Fruit fly (Drosophila melanogaster) whole organism, embryonic: ENCODE measurements around the gene dome.

ENCODE experiments used
- Atf6 ChIP-seq: fragments of 200-800 bp; sonication (Bioruptor generic); IDR thresholded peaks from 2 replicates; pipeline ENCODE4 v1.3.6; 2022; ENCODE audit warnings: missing biosample characterization, missing genetic modification characterization
- BEAF-32 ChIP-seq: fragments of 200-800 bp; sonication (Bioruptor generic); optimal IDR thresholded peaks from 3 replicates; lab custom pipeline; 2017; ENCODE audit warnings: missing biosample characterization, missing genetic modification characterization, mild to moderate bottlenecking, moderate library complexity, missing genetic modification reagents
- CG12071 ChIP-seq: fragments of 200-800 bp; sonication (Bioruptor generic); optimal IDR thresholded peaks from 3 replicates; lab custom pipeline; 2018; ENCODE audit warnings: missing biosample characterization, mild to moderate bottlenecking, missing genetic modification characterization
- CG15514 ChIP-seq: fragments of 200-800 bp; sonication (Bioruptor generic); optimal IDR thresholded peaks from 3 replicates; lab custom pipeline; 2017; ENCODE audit warnings: missing biosample characterization, missing genetic modification characterization, mild to moderate bottlenecking, moderate library complexity, missing genetic modification reagents
- CG16813 ChIP-seq: fragments of 200-800 bp; sonication (Bioruptor generic); IDR thresholded peaks from 3 replicates; pipeline ENCODE4 v1.3.6; 2022; ENCODE audit warnings: missing biosample characterization, missing genetic modification characterization; ENCODE audit not compliant: partially characterized antibody
- CG17802 ChIP-seq: fragments of 200-800 bp; sonication (Bioruptor generic); optimal IDR thresholded peaks from 2 replicates; lab custom pipeline; 2018; ENCODE audit warnings: missing biosample characterization, mild to moderate bottlenecking, missing genetic modification characterization, moderate library complexity
- CG17829 ChIP-seq: fragments of 200-800 bp; optimal IDR thresholded peaks from 2 replicates; lab custom pipeline; 2019; ENCODE audit warnings: missing biosample characterization, mild to moderate bottlenecking, missing genetic modification characterization, moderate library complexity
- CG18011 ChIP-seq: fragments of 200-800 bp; sonication (Bioruptor generic); optimal IDR thresholded peaks from 2 replicates; lab custom pipeline; 2017; ENCODE audit warnings: missing biosample characterization, missing genetic modification characterization, mild to moderate bottlenecking, moderate library complexity, missing genotype
- CG18262 ChIP-seq: fragments of 200-800 bp; optimal IDR thresholded peaks from 3 replicates; lab custom pipeline; 2019; ENCODE audit warnings: missing biosample characterization, mild to moderate bottlenecking, missing genetic modification characterization, moderate library complexity
- CG2116 ChIP-seq: fragments of 200-800 bp; sonication (Bioruptor generic); optimal IDR thresholded peaks from 3 replicates; lab custom pipeline; 2018; ENCODE audit warnings: missing biosample characterization, mild to moderate bottlenecking, missing genetic modification characterization
- CG30020 ChIP-seq: fragments of 200-800 bp; optimal IDR thresholded peaks from 2 replicates; lab custom pipeline; 2019; ENCODE audit warnings: missing biosample characterization, mild to moderate bottlenecking, missing genetic modification characterization, moderate library complexity
- CG30431 ChIP-seq: fragments of 200-800 bp; sonication (Bioruptor generic); optimal IDR thresholded peaks from 2 replicates; lab custom pipeline; 2017; ENCODE audit warnings: missing biosample characterization, missing genetic modification characterization
- CG32767 ChIP-seq: fragments of 200-800 bp; sonication (Bioruptor generic); IDR thresholded peaks from 2 replicates; pipeline ENCODE4 v1.3.6; 2022; ENCODE audit warnings: missing biosample characterization, missing genetic modification characterization
- CG34224 ChIP-seq: fragments of 200-800 bp; sonication (Bioruptor generic); IDR thresholded peaks from 3 replicates; pipeline ENCODE4 v1.3.6; 2022; ENCODE audit warnings: missing biosample characterization, missing genetic modification characterization; ENCODE audit not compliant: partially characterized antibody
- CG4424 ChIP-seq: fragments of 200-800 bp; sonication (Bioruptor generic); optimal IDR thresholded peaks from 3 replicates; lab custom pipeline; 2016; ENCODE audit warnings: missing biosample characterization, missing genetic modification characterization
- CG4617 ChIP-seq: fragments of 200-800 bp; sonication (Bioruptor generic); optimal IDR thresholded peaks from 3 replicates; lab custom pipeline; 2016; ENCODE audit warnings: missing biosample characterization, missing genetic modification characterization, borderline replicate concordance
- CG5245 ChIP-seq: fragments of 200-800 bp; sonication (Bioruptor generic); optimal IDR thresholded peaks from 3 replicates; lab custom pipeline; 2016; ENCODE audit warnings: missing biosample characterization, missing genetic modification characterization
- CG8290 ChIP-seq, 3 experiments: fragments of 200-800 bp; sonication (Bioruptor generic); optimal IDR thresholded peaks; 2 replicates each; lab custom pipeline; 2016 to 2019; ENCODE audit warnings: missing biosample characterization in 3 of 3, missing genetic modification characterization in 3 of 3, mild to moderate bottlenecking in 2 of 3, moderate library complexity in 1 of 3
- CG9797 ChIP-seq: fragments of 200-800 bp; sonication (Bioruptor generic); optimal IDR thresholded peaks from 3 replicates; lab custom pipeline; 2018; ENCODE audit warnings: missing biosample characterization, mild to moderate bottlenecking, missing genetic modification characterization
- Camta ChIP-seq: fragments of 200-800 bp; sonication (Bioruptor generic); optimal IDR thresholded peaks from 2 replicates; lab custom pipeline; 2016; ENCODE audit warnings: missing biosample characterization, missing genetic modification characterization
- D19B ChIP-seq: fragments of 200-800 bp; sonication (Bioruptor generic); optimal IDR thresholded peaks from 2 replicates; lab custom pipeline; 2017; ENCODE audit warnings: missing biosample characterization, mild to moderate bottlenecking, missing genetic modification characterization
- Dfd ChIP-seq, 2 experiments: fragments of >200 bp; optimal IDR thresholded peaks; 2 replicates each; lab custom pipeline; 2017; ENCODE audit warnings: missing biosample characterization in 2 of 2, missing genetic modification characterization in 2 of 2
- Dp ChIP-seq: fragments of 200-800 bp; sonication (Bioruptor generic); optimal IDR thresholded peaks from 2 replicates; lab custom pipeline; 2018; ENCODE audit warnings: missing biosample characterization, mild to moderate bottlenecking, missing genetic modification characterization, moderate library complexity
- Ets97D ChIP-seq: fragments of 200-800 bp; sonication (Bioruptor generic); optimal IDR thresholded peaks from 3 replicates; lab custom pipeline; 2016; ENCODE audit warnings: missing biosample characterization, missing genetic modification characterization
- Gug ChIP-seq: fragments of 200-800 bp; sonication (Bioruptor generic); IDR thresholded peaks from 4 replicates; pipeline ENCODE4 v1.3.6; 2022; ENCODE audit warnings: missing biosample characterization, missing genetic modification characterization
- HLH4C ChIP-seq: fragments of 200-800 bp; sonication (Bioruptor generic); IDR thresholded peaks from 3 replicates; pipeline ENCODE4 v1.3.6; 2022; ENCODE audit warnings: missing biosample characterization, missing genetic modification characterization; ENCODE audit not compliant: partially characterized antibody
- Lhr ChIP-seq: fragments of 200-800 bp; sonication (Bioruptor generic); optimal IDR thresholded peaks from 3 replicates; lab custom pipeline; 2017; ENCODE audit warnings: mild to moderate bottlenecking, missing biosample characterization, missing genetic modification reagents, missing genetic modification characterization
- Mes4 ChIP-seq: fragments of 200-800 bp; sonication (Bioruptor generic); optimal IDR thresholded peaks from 2 replicates; lab custom pipeline; 2016; ENCODE audit warnings: missing biosample characterization, missing genetic modification characterization
- Myb ChIP-seq: fragments of 200-800 bp; sonication (Bioruptor generic); optimal IDR thresholded peaks from 2 replicates; lab custom pipeline; 2016; ENCODE audit warnings: missing biosample characterization, missing genetic modification characterization
- Scr ChIP-seq: fragments of 200-800 bp; sonication (Bioruptor generic); IDR thresholded peaks from 2 replicates; pipeline ENCODE4 v1.3.6; 2022; ENCODE audit warnings: missing biosample characterization, missing genetic modification characterization; ENCODE audit not compliant: partially characterized antibody
- YL-1 ChIP-seq: fragments of 200-800 bp; sonication (Bioruptor generic); optimal IDR thresholded peaks from 3 replicates; lab custom pipeline; 2017; ENCODE audit warnings: missing biosample characterization, mild to moderate bottlenecking, missing genetic modification characterization
- amos ChIP-seq: fragments of 200-800 bp; sonication (Bioruptor generic); IDR thresholded peaks from 2 replicates; pipeline ENCODE4 v1.3.6; 2022; ENCODE audit warnings: missing biosample characterization, missing genetic modification characterization; ENCODE audit not compliant: partially characterized antibody
- ato ChIP-seq: fragments of 200-800 bp; sonication (Bioruptor generic); IDR thresholded peaks from 2 replicates; pipeline ENCODE4 v1.3.6; 2022; ENCODE audit warnings: missing biosample characterization, missing genetic modification characterization; ENCODE audit not compliant: partially characterized antibody
- bcd ChIP-seq: fragments of 200-800 bp; sonication (Bioruptor generic); optimal IDR thresholded peaks from 2 replicates; lab custom pipeline; 2017; ENCODE audit warnings: missing biosample characterization, mild to moderate bottlenecking, missing genetic modification characterization
- exex ChIP-seq: fragments of 200-800 bp; sonication (Bioruptor generic); optimal IDR thresholded peaks from 4 replicates; lab custom pipeline; 2018; ENCODE audit warnings: missing biosample characterization, mild to moderate bottlenecking, missing genetic modification characterization, moderate library complexity
- kay ChIP-seq: fragments of 200-800 bp; sonication (Bioruptor generic); optimal IDR thresholded peaks from 2 replicates; lab custom pipeline; 2016; ENCODE audit warnings: missing biosample characterization, missing genetic modification characterization
- lbe ChIP-seq: fragments of 200-800 bp; sonication (Bioruptor generic); optimal IDR thresholded peaks from 2 replicates; lab custom pipeline; 2016; ENCODE audit warnings: missing biosample characterization, mild to moderate bottlenecking, missing genetic modification characterization
- nau ChIP-seq: fragments of 200-800 bp; sonication (Bioruptor generic); optimal IDR thresholded peaks from 3 replicates; lab custom pipeline; 2017; ENCODE audit warnings: missing biosample characterization, mild to moderate bottlenecking, missing genetic modification characterization, missing genetic modification reagents
- nerfin-2 ChIP-seq: fragments of 200-800 bp; sonication (Bioruptor generic); IDR thresholded peaks from 2 replicates; pipeline ENCODE4 v1.3.6; 2022; ENCODE audit warnings: missing biosample characterization, missing genetic modification characterization; ENCODE audit not compliant: partially characterized antibody
- nmo ChIP-seq: fragments of 200-800 bp; sonication (Bioruptor generic); optimal IDR thresholded peaks from 2 replicates; lab custom pipeline; 2018; ENCODE audit warnings: missing biosample characterization, mild to moderate bottlenecking, missing genetic modification characterization, moderate library complexity
- scrt ChIP-seq: fragments of 200-800 bp; sonication (Bioruptor generic); optimal IDR thresholded peaks from 2 replicates; lab custom pipeline; 2018; ENCODE audit warnings: missing biosample characterization, mild to moderate bottlenecking, missing genetic modification characterization, moderate library complexity
- slbo ChIP-seq: fragments of 200-800 bp; sonication (Bioruptor generic); IDR thresholded peaks from 2 replicates; pipeline ENCODE4 v1.3.6; 2022; ENCODE audit warnings: missing biosample characterization, missing genetic modification characterization
- trem ChIP-seq: fragments of 200-800 bp; optimal IDR thresholded peaks from 3 replicates; lab custom pipeline; 2019; ENCODE audit warnings: missing biosample characterization, mild to moderate bottlenecking, missing genetic modification characterization, moderate library complexity
- unc-4 ChIP-seq: fragments of 200-800 bp; sonication (Bioruptor generic); IDR thresholded peaks from 2 replicates; pipeline ENCODE4 v1.3.6; 2022; ENCODE audit warnings: missing biosample characterization, missing genetic modification characterization; ENCODE audit not compliant: partially characterized antibody
- unpg ChIP-seq: fragments of 200-800 bp; sonication (Bioruptor generic); optimal IDR thresholded peaks from 3 replicates; lab custom pipeline; 2018; ENCODE audit warnings: missing biosample characterization, mild to moderate bottlenecking, missing genetic modification characterization, moderate library complexity
- wor ChIP-seq: fragments of 200-800 bp; sonication (Bioruptor generic); IDR thresholded peaks from 2 replicates; pipeline ENCODE4 v1.3.6; 2022; ENCODE audit warnings: missing biosample characterization, missing genetic modification characterization

Gene dome

dm6 chrX:19683040-19683875 lies at the start of gene dome, which contains the start of gene Ubqn (continued):
- TF ChIP-seq D19B (GFP tag; lab: Kevin White, UChicago) (no peak), Atf6 (GFP tag; lab: Robert Waterston, UW) (no peak), CG15514 (GFP tag; lab: Kevin White, UChicago) (peak; percentile 60), nerfin-2 (GFP tag; lab: Robert Waterston, UW) (peak; percentile 93), Dfd (GFP tag; optimal IDR thresholded peaks at IDR 0.05; lab: Kevin White, UChicago) (no peak), Gug (GFP tag; lab: Robert Waterston, UW) (no peak), Ets97D (GFP tag; lab: Kevin White, UChicago) (peak; percentile 68), Mes4 (GFP tag; lab: Kevin White, UChicago) (no peak), CG30020 (peak; percentile 63), exex (tag; lab: Kevin White, UChicago) (no peak), CG5245 (GFP tag; lab: Kevin White, UChicago) (no peak), CG12071 (peak; percentile 49), kay (peak; percentile 71), CG17802 (tag; lab: Kevin White, UChicago) (no peak), CG32767 (no peak), wor (GFP tag; lab: Robert Waterston, UW) (no peak), unpg (GFP tag; lab: Kevin White, UChicago) (peak; percentile 7), CG18262 (tag; lab: Kevin White, UChicago) (peak; percentile 14), CG4424 (peak; percentile 24), scrt (GFP tag; lab: Kevin White, UChicago) (peak; percentile 18), Scr (peak; percentile 95), slbo (GFP tag; lab: Robert Waterston, UW) (no peak), lbe (GFP tag; lab: Kevin White, UChicago) (peak; percentile 20)
- TF ChIP-seq, all 482 proteins: peak for 158

dm6 chrX:19730844-19731243 lies 47.5 kb upstream of the dome start, which contains the start of gene AP-1-2beta:
AP-1-2beta (plus strand) TSS chrX:19731004.
- TF ChIP-seq CG8290 (GFP tag; optimal IDR thresholded peaks at IDR 0.05; lab: Kevin White, UChicago), result peak; percentile 20
- no peak for TF ChIP-seq CG8290 (tag; optimal IDR thresholded peaks at IDR 0.05; lab: Kevin White, UChicago)
- TF ChIP-seq CG2116 (GFP tag; lab: Kevin White, UChicago), result peak; percentile 64
- TF ChIP-seq nmo (GFP tag; lab: Kevin White, UChicago), result peak; percentile 8
- TF ChIP-seq CG4617 (GFP tag; lab: Kevin White, UChicago), result peak; percentile 56
- TF ChIP-seq BEAF-32, result peak; percentile 50
- TF ChIP-seq Lhr (GFP tag; lab: Kevin White, UChicago), result peak; percentile 11
- no peak for TF ChIP-seq CG17829
- TF ChIP-seq nau (GFP tag; lab: Kevin White, UChicago), result no peak
- TF ChIP-seq CG16813 (GFP tag; lab: Robert Waterston, UW), result peak; percentile 45; the same call in 2 of the 3 replicates
- TF ChIP-seq unc-4 (GFP tag; lab: Robert Waterston, UW), result 0 out of 2 replicates have a peak, but pooled peaks have one; percentile 40
- TF ChIP-seq Dp (GFP tag; lab: Kevin White, UChicago), result peak; percentile 68
- no peak for TF ChIP-seq bcd (GFP tag; lab: Kevin White, UChicago)
- peak; percentile 71 for TF ChIP-seq HLH4C (GFP tag; lab: Robert Waterston, UW)
- peak; percentile 43 for TF ChIP-seq trem
- no peak for TF ChIP-seq CG18011 (GFP tag; lab: Kevin White, UChicago)
- peak; percentile 76 for TF ChIP-seq Myb
- TF ChIP-seq CG30431 (GFP tag; lab: Kevin White, UChicago), result no peak
- TF ChIP-seq Camta (GFP tag; lab: Kevin White, UChicago), result no peak
- 0 out of 2 replicates have a peak, but pooled peaks have one; percentile 47 for TF ChIP-seq ato
- TF ChIP-seq amos (GFP tag; lab: Robert Waterston, UW), result peak; percentile 37; the same call in 1 of the 2 replicates
- TF ChIP-seq YL-1 (GFP tag; lab: Kevin White, UChicago), result peak; percentile 70
- peak; percentile 26; the same call in 1 of the 3 replicates for TF ChIP-seq CG34224 (GFP tag; lab: Robert Waterston, UW)
- TF ChIP-seq CG9797 (GFP tag; lab: Kevin White, UChicago), result peak; percentile 75
